Fruit fly (Drosophila melanogaster): ENCODE measurements around the gene P5CS.

P5CS gene

DNA sequence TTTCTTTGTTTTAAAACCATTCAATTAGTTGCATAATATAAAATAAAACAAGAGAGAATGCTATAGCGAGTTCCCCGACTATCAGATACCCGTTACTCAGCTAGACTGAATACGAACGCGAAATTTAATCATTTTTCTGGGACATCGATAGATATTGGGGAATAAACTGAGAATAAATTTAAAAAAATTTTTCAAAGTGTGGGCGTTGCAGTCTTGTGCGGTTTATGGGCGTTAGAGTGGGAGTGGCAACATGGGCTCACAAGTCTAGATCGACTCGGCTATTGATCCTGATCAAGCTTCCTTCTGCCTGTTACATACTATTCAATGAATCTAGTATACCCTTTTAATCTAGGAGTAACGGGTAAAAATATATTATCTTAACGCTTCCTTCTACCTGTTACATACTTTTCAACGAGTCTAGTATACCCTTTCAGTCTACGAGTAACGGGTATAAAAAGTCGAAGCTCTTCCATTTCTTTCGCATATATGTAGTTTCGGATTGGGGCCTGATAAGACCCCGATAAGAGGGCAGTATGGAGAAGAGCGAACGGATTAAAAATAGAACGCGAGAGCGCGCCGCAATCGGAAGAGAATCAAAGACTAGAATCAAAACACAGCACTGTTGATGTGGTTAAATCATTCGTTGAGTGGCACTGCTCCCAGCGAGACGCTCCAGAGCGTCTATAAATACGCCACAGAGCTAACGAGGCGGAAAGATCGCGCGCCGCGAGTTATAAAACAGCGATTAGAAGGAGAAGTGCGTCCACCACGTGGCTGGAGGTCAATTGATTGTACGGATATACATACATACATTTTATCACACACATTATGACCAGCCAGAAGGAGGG, 17.1 kb upstream of the P5CS start, which contains the start of gene CG7458 (continued):
- no peak for TF ChIP-seq sv (GFP tag; optimal IDR thresholded peaks at IDR 0.05)
- no peak for TF ChIP-seq Dfd (GFP tag; optimal IDR thresholded peaks at IDR 0.05)
- no peak for TF ChIP-seq N (GFP tag; optimal IDR thresholded peaks at IDR 0.05)
- peak; percentile 35 for TF ChIP-seq fru (GFP tag; optimal IDR thresholded peaks at IDR 0.05)

DNA sequence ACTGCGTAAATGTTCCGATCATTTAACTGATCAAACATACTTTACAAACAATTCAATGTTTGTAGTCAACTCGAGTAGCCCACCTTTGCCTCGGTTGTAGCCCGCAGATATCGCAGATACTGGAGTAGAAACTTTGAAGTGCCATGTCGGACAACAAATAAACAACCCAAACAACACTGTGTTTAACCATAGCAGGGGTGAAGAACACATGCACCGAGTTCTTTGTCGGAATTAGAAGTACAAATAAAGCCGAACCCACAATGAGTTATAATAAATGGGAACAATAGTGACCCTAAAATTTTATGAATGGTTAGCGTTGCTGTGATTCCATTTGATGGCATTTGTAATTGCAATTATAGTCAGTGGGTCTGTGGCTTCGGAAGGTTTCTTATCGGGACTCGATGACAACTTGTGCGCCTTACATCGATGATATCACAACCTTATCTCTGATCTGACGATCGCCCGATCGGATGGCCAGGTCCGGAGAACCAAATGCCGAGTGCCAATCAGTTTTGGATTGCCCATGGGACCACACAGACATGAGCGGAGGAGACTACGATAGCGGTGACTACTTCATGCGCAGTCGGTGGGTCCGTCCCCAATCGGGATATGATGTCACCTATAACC, 9.8 kb upstream of the P5CS start, which contains the start of gene Chs2:
TSS of gene Chs2 (plus strand) at position 510 of the 627 bp plus-strand sequence.
- TF ChIP-seq h (GFP tag; optimal IDR thresholded peaks at IDR 0.05) (no peak), CG32264 (GFP tag; optimal IDR thresholded peaks at IDR 0.05) (no peak), Vsx2 (GFP tag; optimal IDR thresholded peaks at IDR 0.05; ENCODE audit: partially characterized antibody) (no peak), lola (GFP tag; optimal IDR thresholded peaks at IDR 0.05) (no peak), Sp1 (GFP tag; optimal IDR thresholded peaks at IDR 0.05) (no peak), Myc (optimal IDR thresholded peaks at IDR 0.05) (no peak), HLH106 (tag; optimal IDR thresholded peaks at IDR 0.05) (no peak), GATAd (GFP tag; optimal IDR thresholded peaks at IDR 0.05) (no peak), N (GFP tag; optimal IDR thresholded peaks at IDR 0.05) (no peak), Hnf4 (GFP tag; optimal IDR thresholded peaks at IDR 0.05) (no peak)

DNA sequence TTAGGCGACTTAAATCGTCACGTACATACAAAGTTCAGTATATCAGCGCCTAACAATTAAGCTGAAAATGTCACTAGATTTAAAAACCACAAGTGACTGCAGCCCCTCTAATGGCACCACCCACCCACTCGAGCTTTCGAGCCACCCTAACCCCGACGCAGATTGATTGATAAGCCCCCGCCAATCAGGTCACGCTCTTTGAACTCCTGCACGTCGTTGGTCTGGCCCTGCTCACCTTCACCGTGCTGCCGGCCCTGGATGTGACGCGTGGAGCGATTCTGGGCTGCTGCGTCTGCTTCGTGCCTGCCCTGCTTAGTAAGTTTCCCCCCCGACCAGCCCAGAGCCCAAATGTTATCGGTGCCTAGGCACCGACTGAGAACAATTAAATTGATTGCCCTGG, 8.5 kb upstream of the P5CS start:
- TF ChIP-seq Vsx2 (GFP tag; optimal IDR thresholded peaks at IDR 0.05; ENCODE audit: partially characterized antibody) (no peak), Hr83 (GFP tag; optimal IDR thresholded peaks at IDR 0.05; ENCODE audit: poor library complexity, severe bottlenecking) (no peak), Jra (GFP tag; optimal IDR thresholded peaks at IDR 0.05) (no peak), CG9705 (GFP tag; optimal IDR thresholded peaks at IDR 0.05) (no peak), Hr78 (GFP tag; optimal IDR thresholded peaks at IDR 0.05) (no peak), usp (GFP tag; optimal IDR thresholded peaks at IDR 0.05) (no peak), CrebA (GFP tag; optimal IDR thresholded peaks at IDR 0.05; ENCODE audit: borderline replicate concordance) (no peak), Sp1 (GFP tag; optimal IDR thresholded peaks at IDR 0.05) (no peak)

DNA sequence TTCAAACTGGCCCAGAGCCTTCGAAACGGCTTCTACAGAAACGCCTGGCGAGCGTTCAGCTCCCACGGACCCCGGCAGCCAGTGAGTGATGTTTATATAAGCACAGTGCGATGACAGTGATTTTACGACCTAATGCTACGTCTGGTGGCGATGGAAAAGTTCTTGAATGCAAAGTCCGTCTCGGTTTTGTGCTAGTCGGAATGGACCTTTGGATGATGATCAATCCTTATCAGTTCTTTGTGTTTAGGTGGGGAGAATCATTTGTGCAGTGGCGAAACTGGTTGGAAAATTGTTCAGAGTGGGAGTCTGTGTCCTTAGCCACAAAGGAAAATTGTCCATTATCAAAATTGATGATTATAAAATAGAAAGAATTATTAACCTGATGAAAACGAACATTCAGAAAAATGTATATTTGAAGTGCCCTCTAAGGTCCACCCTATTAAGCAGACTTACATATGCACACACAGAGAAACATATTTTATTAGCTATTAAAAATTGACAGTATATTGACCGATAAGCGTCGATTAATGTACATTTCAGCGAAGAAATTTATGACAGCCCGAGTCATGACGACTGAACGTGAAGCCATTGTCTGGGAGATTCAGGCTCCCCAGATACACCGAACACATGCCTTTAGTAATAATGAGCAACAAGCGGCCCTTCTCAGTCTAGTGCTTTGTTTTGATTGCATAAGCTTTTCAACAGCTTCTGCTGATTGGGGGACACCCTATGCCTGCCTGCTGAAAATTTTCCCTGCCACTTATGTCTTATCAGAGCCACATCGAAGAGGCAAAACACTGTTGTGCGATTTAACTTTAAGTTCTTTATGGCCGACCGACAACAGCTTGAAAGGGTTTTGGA, 590 bp downstream of the P5CS start:
- TF ChIP-seq Mio (GFP tag; optimal IDR thresholded peaks at IDR 0.05): no peak
- no peak for TF ChIP-seq Rel (GFP tag; optimal IDR thresholded peaks at IDR 0.05)
- TF ChIP-seq Rel (tag; optimal IDR thresholded peaks at IDR 0.05): peak; percentile 63
- TF ChIP-seq Hr78 (GFP tag; optimal IDR thresholded peaks at IDR 0.05): no peak
- TF ChIP-seq fru (GFP tag; optimal IDR thresholded peaks at IDR 0.05): peak; percentile 66
- peak; percentile 72 for TF ChIP-seq rgr (GFP tag; optimal IDR thresholded peaks at IDR 0.05)
- no peak for TF ChIP-seq dl (GFP tag; optimal IDR thresholded peaks at IDR 0.05; ENCODE audit: insufficient read depth in 1 of 2, partially characterized antibody in 2 of 2)
- no peak for TF ChIP-seq CG32264 (GFP tag; optimal IDR thresholded peaks at IDR 0.05)
- peak; percentile 39 for TF ChIP-seq psq (GFP tag; optimal IDR thresholded peaks at IDR 0.05)
- no peak for TF ChIP-seq GATAd (GFP tag; optimal IDR thresholded peaks at IDR 0.05)
- peak; percentile 39 for TF ChIP-seq Sp1 (GFP tag; optimal IDR thresholded peaks at IDR 0.05)
- peak; percentile 25 for TF ChIP-seq brk (GFP tag; optimal IDR thresholded peaks at IDR 0.05)
- peak; percentile 18 for TF ChIP-seq woc (GFP tag; optimal IDR thresholded peaks at IDR 0.05)
- TF ChIP-seq h (GFP tag; optimal IDR thresholded peaks at IDR 0.05): peak; percentile 70
- peak; percentile 23 for TF ChIP-seq Hnf4 (GFP tag; optimal IDR thresholded peaks at IDR 0.05)
- no peak for TF ChIP-seq lola (GFP tag; optimal IDR thresholded peaks at IDR 0.05)
- TF ChIP-seq CrebA (GFP tag; optimal IDR thresholded peaks at IDR 0.05; ENCODE audit: borderline replicate concordance): peak; percentile 27
- TF ChIP-seq Jra (GFP tag; optimal IDR thresholded peaks at IDR 0.05): peak; percentile 7
- no peak for TF ChIP-seq dmrt93B (GFP tag; optimal IDR thresholded peaks at IDR 0.05)
- TF ChIP-seq dsf (GFP tag; optimal IDR thresholded peaks at IDR 0.05; ENCODE audit: borderline replicate concordance): no peak
- TF ChIP-seq foxo (GFP tag; optimal IDR thresholded peaks at IDR 0.05): peak in 1 of 2 experiments; percentile 73
- TF ChIP-seq Dfd (GFP tag; optimal IDR thresholded peaks at IDR 0.05): no peak
- no peak for TF ChIP-seq sage (GFP tag; optimal IDR thresholded peaks at IDR 0.05)
- peak; percentile 32 for TF ChIP-seq br (GFP tag; optimal IDR thresholded peaks at IDR 0.05)
- peak; percentile 38 for TF ChIP-seq HLH106 (tag; optimal IDR thresholded peaks at IDR 0.05)
- TF ChIP-seq sv (GFP tag; optimal IDR thresholded peaks at IDR 0.05): no peak
- no peak for TF ChIP-seq Hr83 (GFP tag; optimal IDR thresholded peaks at IDR 0.05; ENCODE audit: poor library complexity, severe bottlenecking)
- TF ChIP-seq OdsH (GFP tag; optimal IDR thresholded peaks at IDR 0.05): peak; percentile 38
- TF ChIP-seq ey (GFP tag; optimal IDR thresholded peaks at IDR 0.05): peak; percentile 58
